Worm (Caenorhabditis elegans): ENCODE results near the gene wrn-1.

- TF ChIP-seq dao-5 (tag; optimal IDR thresholded peaks at IDR 0.05) (no peak), him-1 (tag; optimal IDR thresholded peaks at IDR 0.05) (no peak)
Measured at ce11 chrII:6519703-6520102, 35.1 kb upstream of the wrn-1 start.
